Worm (Caenorhabditis elegans): ENCODE measurements around the gene srw-54.
A peak's percentile ranks its signal among the peaks of the same experiment; 100 is the strongest.

Gene srw-54

ce11 chrV:16622754-16623261, 11.7 kb downstream of the srw-54 start, which contains the start of gene Y70C5A.2:
TSS of gene Y70C5A.2 (minus strand) at chrV:16623211.
- TF ChIP-seq set-16 (GFP tag; IDR thresholded peaks at IDR 0.05) = no peak; the same call in 1 of the 2 replicates
- TF ChIP-seq skn-1 (tag; optimal IDR thresholded peaks at IDR 0.05) = no peak
- no peak for TF ChIP-seq unc-130 (GFP tag; optimal IDR thresholded peaks at IDR 0.05)
- TF ChIP-seq rbr-2 (tag; optimal IDR thresholded peaks at IDR 0.05) = no peak
- no peak for TF ChIP-seq lin-29 (GFP tag; IDR thresholded peaks at IDR 0.05)
- no peak for TF ChIP-seq D1046.2 (GFP tag; IDR thresholded peaks at IDR 0.05)
- no peak for TF ChIP-seq F49E8.2 (tag; optimal IDR thresholded peaks at IDR 0.05; ENCODE audit: borderline replicate concordance)
- no peak for TF ChIP-seq ZK337.2 (GFP tag; IDR thresholded peaks at IDR 0.05)
- TF ChIP-seq dpl-1 (GFP tag; optimal IDR thresholded peaks at IDR 0.05) = no peak
- 0 out of 2 replicates have a peak, but pooled peaks have one; percentile 9 for TF ChIP-seq snpc-1.2 (GFP tag; IDR thresholded peaks at IDR 0.05)
- no peak for TF ChIP-seq Y105C5A.15 (GFP tag; IDR thresholded peaks at IDR 0.05)
- peak in 1 of 2 experiments; percentile 20 for TF ChIP-seq unc-62 (GFP tag; optimal IDR thresholded peaks at IDR 0.05 in 1 of 2)
- no peak for TF ChIP-seq unc-62 (tag; optimal IDR thresholded peaks at IDR 0.05)

DNA sequence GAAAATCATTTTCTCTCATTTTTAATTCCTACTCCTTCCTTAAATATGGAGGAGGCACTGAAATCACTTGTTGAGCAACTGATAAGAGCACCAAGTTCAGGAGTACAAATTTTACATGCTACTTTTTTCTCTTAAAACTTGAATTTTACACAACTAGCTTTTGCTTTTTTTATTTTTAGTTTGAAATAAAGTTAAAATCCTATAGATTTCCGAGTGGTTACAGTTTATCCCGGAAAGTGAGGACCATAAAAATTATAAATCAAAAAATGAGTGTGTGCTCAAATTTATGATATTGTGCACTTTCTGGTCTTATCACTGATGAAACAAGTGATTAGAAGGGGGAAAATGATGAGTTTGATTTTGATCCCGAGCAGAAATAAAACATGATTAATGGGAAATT, 16.8 kb downstream of the srw-54 start, which contains the start of gene oac-53:
Gene oac-53 (minus strand): TSS at position 9 of the 400 bp plus-strand sequence.
- peak; percentile 59; the same call in 1 of the 2 replicates for TF ChIP-seq php-3 (GFP tag; IDR thresholded peaks at IDR 0.05)
- no peak for TF ChIP-seq attf-4 (tag; optimal IDR thresholded peaks at IDR 0.05)
- TF ChIP-seq hlh-11 (tag; optimal IDR thresholded peaks at IDR 0.05) = peak; percentile 4
- no peak for TF ChIP-seq sdz-12 (GFP tag; optimal IDR thresholded peaks at IDR 0.05)
- peak; percentile 62 for TF ChIP-seq pqm-1 (tag; optimal IDR thresholded peaks at IDR 0.05)
- peak; percentile 7 for TF ChIP-seq nhr-28 (tag; optimal IDR thresholded peaks at IDR 0.05)
- no peak for TF ChIP-seq spr-3 (GFP tag; optimal IDR thresholded peaks at IDR 0.05)

- TF ChIP-seq nhr-76 (tag; optimal IDR thresholded peaks at IDR 0.05) (no peak), duxl-1 (tag; optimal IDR thresholded peaks at IDR 0.05; ENCODE audit: poor library complexity) (no peak), lin-1 (GFP tag; IDR thresholded peaks at IDR 0.05) (no peak), egl-27 (tag; optimal IDR thresholded peaks at IDR 0.05) (no peak), lin-13 (GFP tag; optimal IDR thresholded peaks at IDR 0.05) (no peak), T26A8.4 (GFP tag; IDR thresholded peaks at IDR 0.05) (no peak), skn-1 (tag; optimal IDR thresholded peaks at IDR 0.05) (no peak), hmg-1.1 (GFP tag; IDR thresholded peaks at IDR 0.05) (no peak), dmd-9 (GFP tag; IDR thresholded peaks at IDR 0.05) (no peak), ama-1 (optimal IDR thresholded peaks at IDR 0.05) (no peak), ztf-11 (tag; optimal IDR thresholded peaks at IDR 0.05) (no peak), hif-1 (tag; optimal IDR thresholded peaks at IDR 0.05) (no peak), F37D6.2 (tag; optimal IDR thresholded peaks at IDR 0.05) (no peak), unc-39 (tag; optimal IDR thresholded peaks at IDR 0.05) (no peak), vab-7 (GFP tag; IDR thresholded peaks at IDR 0.05) (no peak)
Observed at ce11 chrV:16628991-16629390, 17.9 kb downstream of the srw-54 start, which contains the start of gene W06G6.2. TSS of gene W06G6.2 (plus strand) at chrV:16629291.

DNA sequence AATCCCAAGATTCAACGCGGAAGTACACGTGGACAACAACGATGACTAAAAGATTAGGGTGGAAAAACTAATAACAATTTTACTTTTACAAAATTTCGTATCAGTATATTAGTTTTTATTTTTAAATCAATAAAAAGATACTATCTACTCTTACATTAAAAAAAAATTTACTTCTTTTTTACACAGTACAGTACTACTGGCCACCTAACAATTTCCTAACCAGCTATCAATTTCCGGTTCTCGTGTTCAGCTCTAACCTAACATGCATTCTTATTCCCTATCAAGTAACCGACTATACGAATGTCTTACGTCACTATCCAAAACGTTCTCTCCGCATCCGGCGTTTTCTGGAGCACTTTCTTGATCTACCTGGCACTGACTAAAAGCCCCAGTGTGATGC, 18.5 kb downstream of the srw-54 start, which contains the start of gene srd-21:
Gene srd-21 (plus strand): TSS at position 301 of the 400 bp plus-strand sequence.
- no peak for TF ChIP-seq F37D6.2 (tag; optimal IDR thresholded peaks at IDR 0.05)
- TF ChIP-seq unc-39 (tag; optimal IDR thresholded peaks at IDR 0.05) = no peak
- TF ChIP-seq hlh-30 (tag; optimal IDR thresholded peaks at IDR 0.05; ENCODE audit: insufficient read depth) = no peak
- TF ChIP-seq aha-1 (tag) = peak; percentile 58
- no peak for TF ChIP-seq egl-27 (tag; optimal IDR thresholded peaks at IDR 0.05)
- peak in 1 of 2 experiments; percentile 27 for TF ChIP-seq unc-62 (GFP tag; optimal IDR thresholded peaks at IDR 0.05 in 1 of 2)
- TF ChIP-seq unc-62 (tag; optimal IDR thresholded peaks at IDR 0.05) = no peak
- no peak for TF ChIP-seq ceh-62 (tag; optimal IDR thresholded peaks at IDR 0.05)
- TF ChIP-seq fos-1 (tag; optimal IDR thresholded peaks at IDR 0.05) = no peak
- TF ChIP-seq ceh-28 (tag; optimal IDR thresholded peaks at IDR 0.05) = no peak
- no peak for TF ChIP-seq tag-97 (GFP tag; IDR thresholded peaks at IDR 0.05)
- no peak for TF ChIP-seq snpc-1.2 (GFP tag; IDR thresholded peaks at IDR 0.05)
- TF ChIP-seq sdz-12 (GFP tag; optimal IDR thresholded peaks at IDR 0.05) = no peak
- TF ChIP-seq gei-8 (GFP tag; optimal IDR thresholded peaks at IDR 0.05) = no peak

Measured in whole organism, L4 larva.